Worm (Caenorhabditis elegans) whole organism, L1 larva: ENCODE data around the gene F54D5.7.

ENCODE experiments used
- C04F5.9 ChIP-seq: sonication (generic microtip); optimal IDR thresholded peaks from 2 replicates; lab custom pipeline; 2016; ENCODE audit warnings: missing genetic modification characterization, missing compliant biosample characterization
- C16A3.4 ChIP-seq: fragments of 150-350 bp; optimal IDR thresholded peaks from 2 replicates; lab custom pipeline; 2014; ENCODE audit warnings: missing biosample characterization, missing genetic modification characterization
- C34B4.2 ChIP-seq: sonication (generic microtip); optimal IDR thresholded peaks from 2 replicates; lab custom pipeline; 2017; ENCODE audit warnings: mild to moderate bottlenecking, missing genetic modification characterization, missing compliant biosample characterization
- F16B12.6 ChIP-seq: fragments of 150-350 bp; optimal IDR thresholded peaks from 2 replicates; lab custom pipeline; 2014; ENCODE audit warnings: missing biosample characterization, missing genetic modification characterization
- ama-1 ChIP-seq: fragments of 150-350 bp; optimal IDR thresholded peaks from 2 replicates; lab custom pipeline; 2014
- ceh-88 ChIP-seq: fragments of 200-800 bp; sonication (Bioruptor generic); IDR thresholded peaks from 2 replicates; pipeline ENCODE4 v1.3.6; 2022; ENCODE audit warnings: missing genetic modification characterization, missing compliant biosample characterization
- ceh-90 ChIP-seq: sonication (generic microtip); optimal IDR thresholded peaks from 2 replicates; lab custom pipeline; 2016; ENCODE audit warnings: missing genetic modification characterization, missing compliant biosample characterization
- ces-1 ChIP-seq: fragments of 150-350 bp; optimal IDR thresholded peaks from 2 replicates; lab custom pipeline; 2014; ENCODE audit warnings: missing biosample characterization, missing genetic modification reagents, missing genetic modification characterization
- dpl-1 ChIP-seq, 3 experiments: fragments of 150-350 bp in 2 of 3; sonication (generic microtip) in 1 of 3; optimal IDR thresholded peaks; 2 replicates each; lab custom pipeline; 2014 to 2017; ENCODE audit warnings: missing biosample characterization in 3 of 3, missing genetic modification characterization in 3 of 3, missing genetic modification reagents in 3 of 3
- efl-1 ChIP-seq, 4 experiments: fragments of 150-350 bp; optimal IDR thresholded peaks in 3 of 4; peaks in 1 of 4; 1 replicate in 1 of 4; 2 replicates in 3 of 4; lab custom pipeline; 2014; ENCODE audit warnings: missing biosample characterization in 2 of 4, missing genetic modification characterization in 2 of 4, missing genetic modification reagents in 2 of 4
- egl-27 ChIP-seq, 2 experiments: fragments of 150-350 bp in 1 of 2; sonication (generic microtip); optimal IDR thresholded peaks; 3 replicates each; lab custom pipeline; 2017 to 2018; ENCODE audit warnings: missing biosample characterization in 2 of 2, missing genetic modification characterization in 2 of 2, missing genetic modification reagents in 2 of 2
- elt-3 ChIP-seq, 6 experiments: fragments of 150-350 bp in 1 of 6; sonication (generic microtip); optimal IDR thresholded peaks; 2 replicates each; lab custom pipeline; 2017 to 2018; ENCODE audit warnings: missing biosample characterization in 6 of 6, missing genetic modification characterization in 6 of 6, inconsistent platforms in 1 of 6
- ets-5 ChIP-seq: fragments of 200-800 bp; sonication (Bioruptor generic); IDR thresholded peaks from 2 replicates; pipeline ENCODE4 v1.3.6; 2022; ENCODE audit warnings: missing genetic modification characterization, missing compliant biosample characterization
- fkh-4 ChIP-seq: sonication (generic microtip); optimal IDR thresholded peaks from 2 replicates; lab custom pipeline; 2016; ENCODE audit warnings: missing compliant biosample characterization, missing genetic modification characterization, borderline replicate concordance
- fkh-8 ChIP-seq: sonication (generic microtip); optimal IDR thresholded peaks from 2 replicates; lab custom pipeline; 2016; ENCODE audit warnings: mild to moderate bottlenecking, missing genetic modification characterization, missing compliant biosample characterization
- fos-1 ChIP-seq: fragments of 150-350 bp; optimal IDR thresholded peaks from 2 replicates; lab custom pipeline; 2014; ENCODE audit warnings: missing biosample characterization, missing genetic modification characterization
- grh-1 ChIP-seq: fragments of 200-800 bp; sonication (Bioruptor generic); IDR thresholded peaks from 2 replicates; pipeline ENCODE4 v1.3.6; 2022; ENCODE audit warnings: missing genetic modification reagents, missing genetic modification characterization, missing compliant biosample characterization
- hlh-17 ChIP-seq: fragments of 200-800 bp; sonication (Bioruptor generic); optimal IDR thresholded peaks from 2 replicates; lab custom pipeline; 2018; ENCODE audit warnings: missing genetic modification characterization, mild to moderate bottlenecking, missing compliant biosample characterization, moderate library complexity, borderline replicate concordance
- hlh-4 ChIP-seq: sonication (generic microtip); optimal IDR thresholded peaks from 2 replicates; lab custom pipeline; 2016; ENCODE audit warnings: mild to moderate bottlenecking, missing genetic modification characterization, missing compliant biosample characterization
- hpl-2 ChIP-seq: fragments of 150-350 bp; optimal IDR thresholded peaks from 2 replicates; lab custom pipeline; 2014; ENCODE audit warnings: missing biosample characterization, missing genetic modification reagents, missing genetic modification characterization
- irx-1 ChIP-seq: sonication (generic microtip); optimal IDR thresholded peaks from 2 replicates; lab custom pipeline; 2016; ENCODE audit warnings: missing genetic modification characterization, missing compliant biosample characterization
- isw-1 ChIP-seq: fragments of 200-800 bp; sonication (Bioruptor generic); IDR thresholded peaks from 2 replicates; pipeline ENCODE4 v1.3.6; 2022; ENCODE audit warnings: missing genetic modification characterization, missing compliant biosample characterization
- jun-1 ChIP-seq: fragments of 150-350 bp; optimal IDR thresholded peaks from 2 replicates; lab custom pipeline; 2014; ENCODE audit warnings: missing biosample characterization, missing genetic modification reagents, missing genetic modification characterization
- lin-14 ChIP-seq: fragments of 200-800 bp; sonication (Bioruptor generic); optimal IDR thresholded peaks from 2 replicates; lab custom pipeline; 2018; ENCODE audit warnings: mild to moderate bottlenecking, missing genetic modification characterization, moderate library complexity, missing compliant biosample characterization
- lir-3 ChIP-seq: sonication (generic microtip); optimal IDR thresholded peaks from 2 replicates; lab custom pipeline; 2016; ENCODE audit warnings: mild to moderate bottlenecking, missing genetic modification characterization, moderate library complexity, missing compliant biosample characterization; ENCODE audit not compliant: poor library complexity
- mdl-1 ChIP-seq, 2 experiments: fragments of 150-350 bp; optimal IDR thresholded peaks; 2 replicates each; lab custom pipeline; 2014 to 2017; ENCODE audit warnings: missing biosample characterization in 2 of 2, missing genetic modification characterization in 2 of 2, inconsistent platforms in 1 of 2
- mef-2 ChIP-seq: fragments of 150-350 bp; optimal IDR thresholded peaks from 2 replicates; lab custom pipeline; 2014; ENCODE audit warnings: missing biosample characterization, missing genetic modification characterization
- mep-1 ChIP-seq: fragments of 150-350 bp; optimal IDR thresholded peaks from 2 replicates; lab custom pipeline; 2014; ENCODE audit warnings: missing biosample characterization, missing genetic modification characterization
- nhr-11 ChIP-seq: fragments of 150-350 bp; optimal IDR thresholded peaks from 2 replicates; lab custom pipeline; 2014; ENCODE audit warnings: missing biosample characterization, missing genetic modification characterization
- nhr-12 ChIP-seq: sonication (generic microtip); optimal IDR thresholded peaks from 2 replicates; lab custom pipeline; 2017; ENCODE audit warnings: missing biosample characterization, missing genetic modification characterization
- nhr-20 ChIP-seq: sonication (generic microtip); optimal IDR thresholded peaks from 2 replicates; lab custom pipeline; 2016; ENCODE audit warnings: mild to moderate bottlenecking, missing genetic modification characterization, missing compliant biosample characterization
- nhr-237 ChIP-seq: fragments of 150-350 bp; optimal IDR thresholded peaks from 2 replicates; lab custom pipeline; 2014; ENCODE audit warnings: missing biosample characterization, missing genetic modification characterization
- nhr-28 ChIP-seq: fragments of 150-350 bp; optimal IDR thresholded peaks from 2 replicates; lab custom pipeline; 2014; ENCODE audit warnings: missing biosample characterization, missing genetic modification characterization
- nhr-76 ChIP-seq: sonication (generic microtip); optimal IDR thresholded peaks from 2 replicates; lab custom pipeline; 2017; ENCODE audit warnings: missing biosample characterization, missing genetic modification characterization
- nhr-77 ChIP-seq: fragments of 150-350 bp; optimal IDR thresholded peaks from 2 replicates; lab custom pipeline; 2014; ENCODE audit warnings: missing biosample characterization, missing genetic modification characterization
- nhr-84 ChIP-seq: sonication (generic microtip); optimal IDR thresholded peaks from 2 replicates; lab custom pipeline; 2017; ENCODE audit warnings: missing biosample characterization, missing genetic modification characterization
- nhr-90 ChIP-seq: sonication (generic microtip); optimal IDR thresholded peaks from 2 replicates; lab custom pipeline; 2016; ENCODE audit warnings: mild to moderate bottlenecking, missing genetic modification characterization, missing compliant biosample characterization; ENCODE audit not compliant: poor library complexity
- pag-3 ChIP-seq: sonication (generic microtip); optimal IDR thresholded peaks from 2 replicates; lab custom pipeline; 2017; ENCODE audit warnings: missing genetic modification characterization, mild to moderate bottlenecking, missing compliant biosample characterization, antibody characterized with exemption, borderline replicate concordance; ENCODE audit not compliant: insufficient read depth
- pax-3 ChIP-seq: fragments of 200-800 bp; sonication (Bioruptor generic); optimal IDR thresholded peaks from 2 replicates; lab custom pipeline; 2018; ENCODE audit warnings: mild to moderate bottlenecking, missing genetic modification characterization, moderate library complexity, missing compliant biosample characterization
- skn-1 ChIP-seq: fragments of 150-350 bp; optimal IDR thresholded peaks from 2 replicates; lab custom pipeline; 2014; ENCODE audit warnings: missing biosample characterization, missing genetic modification characterization
- snu-23 ChIP-seq: sonication (generic microtip); optimal IDR thresholded peaks from 2 replicates; lab custom pipeline; 2016; ENCODE audit warnings: missing genetic modification characterization, missing compliant biosample characterization
- sptf-1 ChIP-seq: fragments of 150-350 bp; optimal IDR thresholded peaks from 2 replicates; lab custom pipeline; 2014; ENCODE audit warnings: missing biosample characterization, missing genetic modification characterization
- unc-30 ChIP-seq: sonication (generic microtip); optimal IDR thresholded peaks from 2 replicates; lab custom pipeline; 2017; ENCODE audit warnings: missing biosample characterization, missing genetic modification characterization
- unc-86 ChIP-seq: sonication (generic microtip); optimal IDR thresholded peaks from 2 replicates; lab custom pipeline; 2016; ENCODE audit warnings: missing genetic modification characterization, missing compliant biosample characterization
- unc-98 ChIP-seq: fragments of 200-800 bp; sonication (Bioruptor generic); IDR thresholded peaks from 2 replicates; pipeline ENCODE4 v1.3.6; 2022; ENCODE audit warnings: missing genetic modification characterization, missing compliant biosample characterization
- vab-15 ChIP-seq: sonication (generic microtip); optimal IDR thresholded peaks from 2 replicates; lab custom pipeline; 2017; ENCODE audit warnings: missing genotype, mild to moderate bottlenecking, missing genetic modification characterization, missing compliant biosample characterization
- xbp-1 ChIP-seq: sonication (generic microtip); optimal IDR thresholded peaks from 2 replicates; lab custom pipeline; 2016; ENCODE audit warnings: missing genetic modification characterization, missing compliant biosample characterization
- zag-1 ChIP-seq: fragments of 150-350 bp; optimal IDR thresholded peaks from 2 replicates; lab custom pipeline; 2014; ENCODE audit warnings: missing biosample characterization, missing genetic modification characterization
- zip-4 ChIP-seq: fragments of 200-800 bp; sonication (Bioruptor generic); optimal IDR thresholded peaks from 2 replicates; lab custom pipeline; 2018; ENCODE audit warnings: mild to moderate bottlenecking, missing genetic modification characterization, moderate library complexity, missing compliant biosample characterization
- ztf-11 ChIP-seq, 2 experiments: sonication (generic microtip); optimal IDR thresholded peaks; 2 replicates each; lab custom pipeline; 2016 to 2017; ENCODE audit warnings: missing genetic modification characterization in 2 of 2, missing biosample characterization in 1 of 2, missing compliant biosample characterization in 1 of 2
- ztf-4 ChIP-seq: fragments of 150-350 bp; optimal IDR thresholded peaks from 2 replicates; lab custom pipeline; 2014; ENCODE audit warnings: missing biosample characterization, missing genetic modification characterization

Gene F54D5.7

ce11 chrII:11545299-11545951, 1.9 kb upstream of the F54D5.7 start, which contains the start of gene dnj-13 (continued):
- TF ChIP-seq efl-1 (optimal IDR thresholded peaks at IDR 0.05; lab: Kevin White, UChicago) (peak; percentile 80 to 83), efl-1 (GFP tag; optimal IDR thresholded peaks at IDR 0.05 in 1 of 2; lab: Kevin White, UChicago) (peak; percentile 75 to 98), nhr-237 (tag; lab: Kevin White, UChicago) (peak; percentile 92), sptf-1 (tag; lab: Kevin White, UChicago) (no peak), xbp-1 (tag; lab: Kevin White, UChicago) (peak; percentile 96), dpl-1 (GFP tag; optimal IDR thresholded peaks at IDR 0.05; lab: Kevin White, UChicago) (peak; percentile 74 to 81 (median 79)), nhr-76 (tag; lab: Kevin White, UChicago) (peak; percentile 64), ceh-88 (GFP tag; lab: Robert Waterston, UW) (peak; percentile 92), hlh-4 (tag; lab: Kevin White, UChicago) (no peak), mep-1 (tag; lab: Kevin White, UChicago) (peak; percentile 98), ets-5 (no peak), F16B12.6 (tag; lab: Kevin White, UChicago) (peak; percentile 27), fkh-8 (tag; lab: Kevin White, UChicago) (peak; percentile 99), skn-1 (peak; percentile 93), nhr-28 (tag; lab: Kevin White, UChicago) (no peak), C34B4.2 (tag; lab: Kevin White, UChicago) (peak; percentile 50), ztf-4 (tag; lab: Kevin White, UChicago) (peak; percentile 95), unc-30 (tag; lab: Kevin White, UChicago) (peak; percentile 10), fkh-4 (peak; percentile 55), grh-1 (GFP tag; lab: Robert Waterston, UW) (peak; percentile 95), unc-86 (peak; percentile 95), hpl-2 (GFP tag; lab: Kevin White, UChicago) (peak; percentile 22), C16A3.4 (tag; lab: Kevin White, UChicago) (peak; percentile 91), lin-14 (peak; percentile 99), isw-1 (GFP tag; lab: Robert Waterston, UW) (peak; percentile 95), ceh-90 (tag; lab: Kevin White, UChicago) (peak; percentile 30), pax-3 (peak; percentile 95), ces-1 (GFP tag; lab: Kevin White, UChicago) (no peak), snu-23 (peak; percentile 100), unc-98 (GFP tag; lab: Robert Waterston, UW) (peak; percentile 50; the same call in 1 of the 2 replicates), zag-1 (tag; lab: Kevin White, UChicago) (no peak), mdl-1 (tag; optimal IDR thresholded peaks at IDR 0.05; lab: Kevin White, UChicago) (peak in 1 of 2 experiments; percentile 92), egl-27 (tag; optimal IDR thresholded peaks at IDR 0.05; lab: Kevin White, UChicago) (no peak), lir-3 (tag; lab: Kevin White, UChicago) (peak; percentile 85), nhr-84 (no peak), mef-2 (tag; lab: Kevin White, UChicago) (peak; percentile 40), vab-15 (tag; lab: Kevin White, UChicago) (peak; percentile 67), nhr-11 (tag; lab: Kevin White, UChicago) (peak; percentile 78), nhr-77 (tag; lab: Kevin White, UChicago) (peak; percentile 91), nhr-20 (tag; lab: Kevin White, UChicago) (peak; percentile 99), zip-4 (GFP tag; lab: Kevin White, UChicago) (peak; percentile 93), jun-1 (tag; lab: Kevin White, UChicago) (peak; percentile 94), ztf-11 (tag; optimal IDR thresholded peaks at IDR 0.05; lab: Kevin White, UChicago) (peak in 1 of 2 experiments; percentile 88), hlh-17 (GFP tag; lab: Kevin White, UChicago) (no peak), irx-1 (tag; lab: Kevin White, UChicago) (peak; percentile 93), C04F5.9 (tag; lab: Kevin White, UChicago) (peak; percentile 86), nhr-12 (tag; lab: Kevin White, UChicago) (no peak), nhr-90 (tag; lab: Kevin White, UChicago) (peak; percentile 98), elt-3 (tag; optimal IDR thresholded peaks at IDR 0.05; lab: Kevin White, UChicago) (peak in 3 of 6 experiments; percentile 79 to 93 (median 85)), ama-1 (lab: Kevin White, UChicago) (peak; percentile 0), fos-1 (tag; lab: Kevin White, UChicago) (peak; percentile 85), pag-3 (tag; lab: Kevin White, UChicago) (no peak)
